Worm (Caenorhabditis elegans) whole organism, late embryonic: ENCODE results near the gene Y102A5C.40.

Experiments
- C08G9.2 ChIP-seq: sonication (generic microtip); optimal IDR thresholded peaks from 2 replicates; lab custom pipeline; 2016; ENCODE audit warnings: mild to moderate bottlenecking, missing genetic modification characterization, moderate library complexity, missing compliant biosample characterization
- K02D7.2 ChIP-seq: sonication (generic microtip); optimal IDR thresholded peaks from 2 replicates; lab custom pipeline; 2017; ENCODE audit warnings: mild to moderate bottlenecking, missing genetic modification characterization, missing compliant biosample characterization
- K09A11.1 ChIP-seq: sonication (generic microtip); optimal IDR thresholded peaks from 2 replicates; lab custom pipeline; 2017; ENCODE audit warnings: antibody characterized with exemption, mild to moderate bottlenecking, missing genetic modification characterization, missing compliant biosample characterization; ENCODE audit not compliant: insufficient read depth
- T23F11.4 ChIP-seq: fragments of 200-800 bp; sonication (Bioruptor generic); optimal IDR thresholded peaks from 2 replicates; lab custom pipeline; 2018; ENCODE audit warnings: mild to moderate bottlenecking, missing genetic modification characterization, missing compliant biosample characterization
- ahr-1 ChIP-seq: sonication (generic microtip); optimal IDR thresholded peaks from 2 replicates; lab custom pipeline; 2016; ENCODE audit warnings: missing genetic modification characterization, missing compliant biosample characterization
- ceh-2 ChIP-seq: sonication (generic microtip); optimal IDR thresholded peaks from 2 replicates; lab custom pipeline; 2016; ENCODE audit warnings: missing genotype, missing genetic modification characterization, missing compliant biosample characterization
- ceh-22 ChIP-seq: sonication (generic microtip); optimal IDR thresholded peaks from 2 replicates; lab custom pipeline; 2017; ENCODE audit warnings: missing biosample characterization, missing genetic modification characterization
- ceh-34 ChIP-seq: sonication (generic microtip); optimal IDR thresholded peaks from 2 replicates; lab custom pipeline; 2016; ENCODE audit warnings: mild to moderate bottlenecking, missing genetic modification characterization, missing compliant biosample characterization
- ceh-45 ChIP-seq: fragments of 200-800 bp; sonication (Bioruptor generic); IDR thresholded peaks from 2 replicates; pipeline ENCODE4 v1.3.6; 2022; ENCODE audit warnings: missing genetic modification reagents, missing genetic modification characterization, missing compliant biosample characterization
- ceh-48 ChIP-seq: sonication (generic microtip); optimal IDR thresholded peaks from 2 replicates; lab custom pipeline; 2016; ENCODE audit warnings: missing genetic modification characterization, inconsistent platforms, missing compliant biosample characterization
- ceh-9 ChIP-seq: sonication (generic microtip); optimal IDR thresholded peaks from 2 replicates; lab custom pipeline; 2016; ENCODE audit warnings: mild to moderate bottlenecking, missing genetic modification characterization, inconsistent platforms, missing compliant biosample characterization
- che-1 ChIP-seq: sonication (generic microtip); optimal IDR thresholded peaks from 2 replicates; lab custom pipeline; 2016; ENCODE audit warnings: mild to moderate bottlenecking, missing genetic modification characterization, missing compliant biosample characterization
- dve-1 ChIP-seq: sonication (generic microtip); optimal IDR thresholded peaks from 2 replicates; lab custom pipeline; 2017; ENCODE audit warnings: antibody characterized with exemption, mild to moderate bottlenecking, missing genetic modification characterization, missing compliant biosample characterization
- elt-2 ChIP-seq: sonication (generic microtip); optimal IDR thresholded peaks from 2 replicates; lab custom pipeline; 2016; ENCODE audit warnings: missing genetic modification reagents, missing genetic modification characterization, missing compliant biosample characterization
- eyg-1 ChIP-seq: sonication (generic microtip); optimal IDR thresholded peaks from 2 replicates; lab custom pipeline; 2016; ENCODE audit warnings: missing genotype, missing genetic modification characterization, missing compliant biosample characterization
- fax-1 ChIP-seq: sonication (generic microtip); optimal IDR thresholded peaks from 2 replicates; lab custom pipeline; 2016; ENCODE audit warnings: missing genotype, missing genetic modification characterization, missing compliant biosample characterization
- fkh-10 ChIP-seq: fragments of 150-350 bp; optimal IDR thresholded peaks from 2 replicates; lab custom pipeline; 2014; ENCODE audit warnings: missing biosample characterization, missing genetic modification reagents, missing genetic modification characterization
- gmeb-2 ChIP-seq: sonication (generic microtip); optimal IDR thresholded peaks from 2 replicates; lab custom pipeline; 2016; ENCODE audit warnings: missing genetic modification characterization, inconsistent platforms, missing compliant biosample characterization
- madf-2 ChIP-seq: sonication (generic microtip); optimal IDR thresholded peaks from 2 replicates; lab custom pipeline; 2017; ENCODE audit warnings: missing genetic modification characterization, missing compliant biosample characterization
- mec-3 ChIP-seq: sonication (generic microtip); optimal IDR thresholded peaks from 2 replicates; lab custom pipeline; 2016; ENCODE audit warnings: borderline replicate concordance, missing genetic modification characterization, missing compliant biosample characterization
- nhr-11 ChIP-seq: fragments of 150-350 bp; optimal IDR thresholded peaks from 2 replicates; lab custom pipeline; 2014; ENCODE audit warnings: missing biosample characterization, missing genetic modification characterization
- nhr-232 ChIP-seq: sonication (generic microtip); optimal IDR thresholded peaks from 2 replicates; lab custom pipeline; 2016; ENCODE audit warnings: missing genetic modification characterization, missing compliant biosample characterization
- pag-3 ChIP-seq: sonication (generic microtip); optimal IDR thresholded peaks from 2 replicates; lab custom pipeline; 2016; ENCODE audit warnings: missing compliant biosample characterization, missing genetic modification characterization, borderline replicate concordance
- pax-1 ChIP-seq: fragments of 150-350 bp; optimal IDR thresholded peaks from 2 replicates; lab custom pipeline; 2014; ENCODE audit warnings: missing biosample characterization, missing genetic modification characterization
- pha-2 ChIP-seq: sonication (generic microtip); optimal IDR thresholded peaks from 2 replicates; lab custom pipeline; 2017; ENCODE audit warnings: mild to moderate bottlenecking, missing genetic modification characterization, missing compliant biosample characterization
- pros-1 ChIP-seq: fragments of 150-350 bp; optimal IDR thresholded peaks from 2 replicates; lab custom pipeline; 2014; ENCODE audit warnings: missing biosample characterization, missing genetic modification reagents, missing genetic modification characterization
- rnt-1 ChIP-seq: sonication (generic microtip); optimal IDR thresholded peaks from 2 replicates; lab custom pipeline; 2016; ENCODE audit warnings: missing genetic modification characterization, missing compliant biosample characterization
- sdc-2 ChIP-seq: sonication (generic microtip); optimal IDR thresholded peaks from 2 replicates; lab custom pipeline; 2016; ENCODE audit warnings: missing genotype, missing genetic modification characterization, missing compliant biosample characterization
- sox-2 ChIP-seq: fragments of 200-800 bp; sonication (Bioruptor generic); IDR thresholded peaks from 2 replicates; pipeline ENCODE4 v1.3.6; 2022; ENCODE audit warnings: missing genetic modification reagents, missing genetic modification characterization, missing compliant biosample characterization
- tbx-2 ChIP-seq: sonication (generic microtip); optimal IDR thresholded peaks from 2 replicates; lab custom pipeline; 2016; ENCODE audit warnings: missing genetic modification characterization, missing compliant biosample characterization
- ttx-3 ChIP-seq: sonication (generic microtip); optimal IDR thresholded peaks from 2 replicates; lab custom pipeline; 2016; ENCODE audit warnings: missing genetic modification reagents, missing genetic modification characterization, missing compliant biosample characterization
- unc-86 ChIP-seq: sonication (generic microtip); optimal IDR thresholded peaks from 2 replicates; lab custom pipeline; 2016; ENCODE audit warnings: missing genetic modification characterization, missing compliant biosample characterization
- ztf-16 ChIP-seq: sonication (generic microtip); optimal IDR thresholded peaks from 2 replicates; lab custom pipeline; 2017; ENCODE audit warnings: missing genetic modification characterization, missing compliant biosample characterization

Gene Y102A5C.40

ce11 chrV:17019690-17020089 is 32.8 kb upstream of the Y102A5C.40 start, which contains the start of gene F49H6.17:
F49H6.17 (plus strand) TSS chrV:17019990.
- TF ChIP-seq elt-2 (tag; lab: Kevin White, UChicago) (no peak), ceh-9 (tag; lab: Kevin White, UChicago) (no peak), unc-86 (tag; lab: Kevin White, UChicago) (no peak), tbx-2 (tag; lab: Kevin White, UChicago) (no peak), madf-2 (tag; lab: Kevin White, UChicago) (no peak)
- TF ChIP-seq, all 69 proteins: peak for 0

ce11 chrV:17016787-17017186 is 29.9 kb upstream of the Y102A5C.40 start, which contains the start of gene srh-97:
srh-97 (plus strand) TSS chrV:17017087.
- TF ChIP-seq sox-2 (no peak), ahr-1 (no peak), ceh-22 (no peak), nhr-11 (no peak), ceh-45 (no peak), che-1 (tag; lab: Kevin White, UChicago) (no peak), sdc-2 (tag; lab: Kevin White, UChicago) (no peak)

ce11 chrV:17014050-17014449 is 27.1 kb upstream of the Y102A5C.40 start, which contains the start of gene clc-13:
clc-13 (plus strand) TSS chrV:17014408.
- TF ChIP-seq elt-2 (tag; lab: Kevin White, UChicago) (peak; percentile 89), rnt-1 (tag; lab: Kevin White, UChicago) (no peak)
- TF ChIP-seq, all 69 proteins: peak for 1

- TF ChIP-seq che-1 (tag; lab: Kevin White, UChicago), result no peak
- TF ChIP-seq eyg-1 (tag; lab: Kevin White, UChicago), result no peak
- no peak for TF ChIP-seq C08G9.2
- no peak for TF ChIP-seq pros-1
- TF ChIP-seq fkh-10 (GFP tag; lab: Kevin White, UChicago), result no peak
- TF ChIP-seq K02D7.2 (tag; lab: Kevin White, UChicago), result no peak
- TF ChIP-seq K09A11.1 (tag; lab: Kevin White, UChicago), result no peak
- TF ChIP-seq sox-2, result no peak
- TF ChIP-seq, all 69 proteins: peak for 0
These were observed 26.3 kb upstream of the Y102A5C.40 start, which contains the start of gene clec-241 for ce11 chrV:17013232-17013631. clec-241 (minus strand) TSS chrV:17013332.

ce11 chrV:17009342-17010064 is 22.6 kb upstream of the Y102A5C.40 start, which contains the start of the genes clc-12 and clec-240:
clc-12 (minus strand) TSS chrV:17009388.
clec-240 (plus strand) TSS chrV:17010014.
- no peak for TF ChIP-seq elt-2 (tag; lab: Kevin White, UChicago)
- TF ChIP-seq, all 69 proteins: peak for 0

ce11 chrV:17008302-17008701 is 21.4 kb upstream of the Y102A5C.40 start, which contains the start of gene sri-69:
sri-69 (minus strand) TSS chrV:17008402.
- TF ChIP-seq C08G9.2 (no peak), T23F11.4 (GFP tag; lab: Kevin White, UChicago) (no peak), pha-2 (no peak), pros-1 (no peak), ceh-34 (tag; lab: Kevin White, UChicago) (no peak), elt-2 (tag; lab: Kevin White, UChicago) (no peak), gmeb-2 (no peak), ceh-2 (no peak), ztf-16 (tag; lab: Kevin White, UChicago) (no peak), dve-1 (tag; lab: Kevin White, UChicago) (no peak), pag-3 (tag; lab: Kevin White, UChicago) (no peak), pax-1 (no peak), ceh-48 (no peak), ttx-3 (tag; lab: Kevin White, UChicago) (no peak), fax-1 (no peak), fkh-10 (GFP tag; lab: Kevin White, UChicago) (no peak), mec-3 (tag; lab: Kevin White, UChicago) (no peak), nhr-232 (tag; lab: Kevin White, UChicago) (no peak)
